Worm (Caenorhabditis elegans) whole organism, young adult: Measurements from ENCODE around the gene elo-5.

Experiments used
- C17E4.6 ChIP-seq: fragments of 200-800 bp; sonication (Bioruptor generic); IDR thresholded peaks from 2 replicates; pipeline ENCODE4 v1.3.6; 2022; ENCODE audit warnings: missing genetic modification reagents, missing genetic modification characterization, missing compliant biosample characterization
- F22D6.2 ChIP-seq: sonication (generic microtip); optimal IDR thresholded peaks from 2 replicates; lab custom pipeline; 2016; ENCODE audit warnings: mild to moderate bottlenecking, missing genetic modification characterization, missing compliant biosample characterization
- F23B12.7 ChIP-seq: sonication (generic microtip); optimal IDR thresholded peaks from 2 replicates; lab custom pipeline; 2017; ENCODE audit warnings: missing genetic modification characterization, mild to moderate bottlenecking, missing compliant biosample characterization, antibody characterized with exemption, moderate library complexity; ENCODE audit not compliant: insufficient read depth
- F33H1.4 ChIP-seq: fragments of 200-800 bp; sonication (Bioruptor generic); IDR thresholded peaks from 2 replicates; pipeline ENCODE4 v1.3.6; 2022; ENCODE audit warnings: missing genetic modification reagents, missing genetic modification characterization, missing compliant biosample characterization
- F39B2.1 ChIP-seq: fragments of 200-800 bp; sonication (Bioruptor generic); IDR thresholded peaks from 2 replicates; pipeline ENCODE4 v1.3.6; 2022; ENCODE audit warnings: missing genetic modification reagents, missing genetic modification characterization, missing compliant biosample characterization
- F52B5.7 ChIP-seq: sonication (generic microtip); optimal IDR thresholded peaks from 2 replicates; lab custom pipeline; 2016; ENCODE audit warnings: mild to moderate bottlenecking, missing genetic modification characterization, missing compliant biosample characterization
- F57A8.1 ChIP-seq: fragments of 200-800 bp; sonication (Bioruptor generic); optimal IDR thresholded peaks from 2 replicates; lab custom pipeline; 2018; ENCODE audit warnings: mild to moderate bottlenecking, missing genetic modification characterization, moderate library complexity, missing compliant biosample characterization
- K12H6.12 ChIP-seq: fragments of 200-800 bp; sonication (Bioruptor generic); optimal IDR thresholded peaks from 2 replicates; lab custom pipeline; 2018; ENCODE audit warnings: mild to moderate bottlenecking, missing genetic modification characterization, missing compliant biosample characterization
- T26A5.8 ChIP-seq: sonication (generic microtip); optimal IDR thresholded peaks from 2 replicates; lab custom pipeline; 2016; ENCODE audit warnings: missing genetic modification characterization, missing compliant biosample characterization
- Y67H2A.10 ChIP-seq: fragments of 200-800 bp; sonication (Bioruptor generic); conservative IDR thresholded peaks from 2 replicates; pipeline ENCODE4 v1.3.6; 2022; ENCODE audit warnings: missing genetic modification reagents, missing genetic modification characterization, missing compliant biosample characterization
- Y79H2A.3 ChIP-seq: fragments of 200-800 bp; sonication (Bioruptor generic); conservative IDR thresholded peaks from 2 replicates; pipeline ENCODE4 v1.3.6; 2022; ENCODE audit warnings: missing genetic modification reagents, missing genetic modification characterization, missing compliant biosample characterization
- Y95B8A.8 ChIP-seq: fragments of 200-800 bp; sonication (Bioruptor generic); IDR thresholded peaks from 2 replicates; pipeline ENCODE4 v1.3.6; 2022; ENCODE audit warnings: missing genetic modification reagents, missing genetic modification characterization, missing compliant biosample characterization
- aptf-2 ChIP-seq: fragments of 200-800 bp; sonication (Bioruptor generic); conservative IDR thresholded peaks from 2 replicates; pipeline ENCODE4 v1.3.6; 2022; ENCODE audit warnings: missing genetic modification reagents, missing genetic modification characterization, missing compliant biosample characterization
- athp-1 ChIP-seq: sonication (generic microtip); optimal IDR thresholded peaks from 2 replicates; lab custom pipeline; 2017; ENCODE audit warnings: mild to moderate bottlenecking, missing genetic modification characterization, missing compliant biosample characterization
- bed-1 ChIP-seq: fragments of 200-800 bp; sonication (Bioruptor generic); IDR thresholded peaks from 2 replicates; pipeline ENCODE4 v1.3.6; 2022; ENCODE audit warnings: missing genetic modification reagents, missing genetic modification characterization, missing compliant biosample characterization
- ccch-3 ChIP-seq: fragments of 200-800 bp; sonication (Bioruptor generic); optimal IDR thresholded peaks from 2 replicates; lab custom pipeline; 2018; ENCODE audit warnings: mild to moderate bottlenecking, missing genetic modification characterization, missing compliant biosample characterization
- ceh-79 ChIP-seq: sonication (generic microtip); optimal IDR thresholded peaks from 2 replicates; lab custom pipeline; 2017; ENCODE audit warnings: mild to moderate bottlenecking, missing genetic modification characterization, missing compliant biosample characterization
- ceh-91 ChIP-seq: fragments of 200-800 bp; sonication (Bioruptor generic); IDR thresholded peaks from 2 replicates; pipeline ENCODE4 v1.3.6; 2022; ENCODE audit warnings: missing genetic modification reagents, missing genetic modification characterization, missing compliant biosample characterization
- chd-7 ChIP-seq: sonication (generic microtip); optimal IDR thresholded peaks from 2 replicates; lab custom pipeline; 2016; ENCODE audit warnings: mild to moderate bottlenecking, missing genetic modification characterization, moderate library complexity, missing compliant biosample characterization
- egl-18 ChIP-seq: fragments of 200-800 bp; sonication (Bioruptor generic); IDR thresholded peaks from 2 replicates; pipeline ENCODE4 v1.3.6; 2022; ENCODE audit warnings: missing genetic modification reagents, missing genetic modification characterization, missing compliant biosample characterization
- fkh-3 ChIP-seq: sonication (generic microtip); optimal IDR thresholded peaks from 2 replicates; lab custom pipeline; 2016; ENCODE audit warnings: mild to moderate bottlenecking, missing genetic modification characterization, missing compliant biosample characterization
- gei-17 ChIP-seq: fragments of 200-800 bp; sonication (Bioruptor generic); optimal IDR thresholded peaks from 2 replicates; lab custom pipeline; 2018; ENCODE audit warnings: mild to moderate bottlenecking, missing genetic modification characterization, missing compliant biosample characterization
- hmg-1.2 ChIP-seq: fragments of 200-800 bp; sonication (Bioruptor generic); IDR thresholded peaks from 2 replicates; pipeline ENCODE4 v1.3.6; 2022; ENCODE audit warnings: missing genetic modification reagents, missing genetic modification characterization, missing compliant biosample characterization
- hrde-1 ChIP-seq: sonication (generic microtip); optimal IDR thresholded peaks from 2 replicates; lab custom pipeline; 2016; ENCODE audit warnings: missing genetic modification characterization, mild to moderate bottlenecking, missing compliant biosample characterization, moderate library complexity, missing genotype, missing genetic modification reagents, borderline replicate concordance
- hsf-1 ChIP-seq: fragments of 200-800 bp; sonication (Bioruptor generic); IDR thresholded peaks from 2 replicates; pipeline ENCODE4 v1.3.6; 2022; ENCODE audit warnings: missing genetic modification reagents, missing genetic modification characterization, missing compliant biosample characterization
- lin-54 ChIP-seq: fragments of 200-800 bp; sonication (Bioruptor generic); optimal IDR thresholded peaks from 2 replicates; lab custom pipeline; 2018; ENCODE audit warnings: mild to moderate bottlenecking, missing genetic modification characterization, missing compliant biosample characterization
- lsy-27 ChIP-seq: sonication (generic microtip); optimal IDR thresholded peaks from 2 replicates; lab custom pipeline; 2017; ENCODE audit warnings: missing genetic modification characterization, mild to moderate bottlenecking, missing compliant biosample characterization, antibody characterized with exemption, missing genotype, borderline replicate concordance; ENCODE audit not compliant: insufficient read depth
- madf-3 ChIP-seq: fragments of 200-800 bp; sonication (Bioruptor generic); IDR thresholded peaks from 2 replicates; pipeline ENCODE4 v1.3.6; 2022; ENCODE audit warnings: missing genetic modification reagents, missing genetic modification characterization, missing compliant biosample characterization
- mcd-1 ChIP-seq: fragments of 200-800 bp; sonication (Bioruptor generic); IDR thresholded peaks from 2 replicates; pipeline ENCODE4 v1.3.6; 2022; ENCODE audit warnings: missing genetic modification reagents, missing genetic modification characterization, missing compliant biosample characterization
- mel-28 ChIP-seq: sonication (generic microtip); optimal IDR thresholded peaks from 2 replicates; lab custom pipeline; 2016; ENCODE audit warnings: borderline replicate concordance, mild to moderate bottlenecking, missing genetic modification characterization, missing compliant biosample characterization
- nfya-2 ChIP-seq: fragments of 200-800 bp; sonication (Bioruptor generic); IDR thresholded peaks from 2 replicates; pipeline ENCODE4 v1.3.6; 2022; ENCODE audit warnings: missing genetic modification reagents, missing genetic modification characterization, missing compliant biosample characterization
- nfyb-1 ChIP-seq: fragments of 200-800 bp; sonication (Bioruptor generic); IDR thresholded peaks from 2 replicates; pipeline ENCODE4 v1.3.6; 2022; ENCODE audit warnings: missing genetic modification reagents, missing genetic modification characterization, missing compliant biosample characterization
- nhr-120 ChIP-seq: fragments of 200-800 bp; sonication (Bioruptor generic); IDR thresholded peaks from 2 replicates; pipeline ENCODE4 v1.3.6; 2022; ENCODE audit warnings: missing genetic modification characterization, missing compliant biosample characterization
- nhr-80 ChIP-seq: sonication (generic microtip); optimal IDR thresholded peaks from 2 replicates; lab custom pipeline; 2016; ENCODE audit warnings: missing genetic modification characterization, missing compliant biosample characterization
- nhr-90 ChIP-seq: sonication (generic microtip); optimal IDR thresholded peaks from 2 replicates; lab custom pipeline; 2016; ENCODE audit warnings: missing genotype, mild to moderate bottlenecking, missing genetic modification characterization, missing compliant biosample characterization
- rec-8 ChIP-seq, 2 experiments: sonication (generic microtip); optimal IDR thresholded peaks; 2 replicates each; lab custom pipeline; 2016; ENCODE audit warnings: mild to moderate bottlenecking in 2 of 2, missing genetic modification characterization in 2 of 2, missing genetic modification reagents in 2 of 2, missing genotype in 2 of 2, missing biosample characterization in 1 of 2, missing compliant biosample characterization in 1 of 2, moderate library complexity in 1 of 2
- sdz-38 ChIP-seq: sonication (generic microtip); optimal IDR thresholded peaks from 2 replicates; lab custom pipeline; 2016; ENCODE audit warnings: missing genotype, missing genetic modification characterization, missing compliant biosample characterization
- snpc-1.3 ChIP-seq: sonication (generic microtip); optimal IDR thresholded peaks from 2 replicates; lab custom pipeline; 2017; ENCODE audit warnings: missing genetic modification characterization, mild to moderate bottlenecking, missing compliant biosample characterization, antibody characterized with exemption, moderate library complexity, missing genotype, missing genetic modification reagents; ENCODE audit not compliant: insufficient read depth
- snpc-3.4 ChIP-seq: sonication (generic microtip); optimal IDR thresholded peaks from 2 replicates; lab custom pipeline; 2017; ENCODE audit warnings: missing genetic modification characterization, mild to moderate bottlenecking, missing compliant biosample characterization, antibody characterized with exemption, moderate library complexity, missing genotype, missing genetic modification reagents
- snpc-4 ChIP-seq, 5 experiments: fragments of 150-350 bp in 1 of 5; sonication (generic microtip) in 4 of 5; optimal IDR thresholded peaks; 2 replicates each; lab custom pipeline; 2014 to 2018; ENCODE audit warnings: missing genetic modification characterization in 5 of 5, missing biosample characterization in 3 of 5, antibody characterized with exemption in 2 of 5, mild to moderate bottlenecking in 2 of 5, missing compliant biosample characterization in 2 of 5, missing genotype in 2 of 5, moderate library complexity in 2 of 5, missing genetic modification reagents in 1 of 5
- somi-1 ChIP-seq: fragments of 200-800 bp; sonication (Bioruptor generic); optimal IDR thresholded peaks from 2 replicates; lab custom pipeline; 2018; ENCODE audit warnings: mild to moderate bottlenecking, missing genetic modification characterization, missing compliant biosample characterization
- tbp1 ChIP-seq: fragments of 200-800 bp; sonication (Bioruptor generic); optimal IDR thresholded peaks from 2 replicates; lab custom pipeline; 2018; ENCODE audit warnings: mild to moderate bottlenecking, missing genetic modification characterization, missing compliant biosample characterization
- tbx-9 ChIP-seq: sonication (generic microtip); optimal IDR thresholded peaks from 2 replicates; lab custom pipeline; 2016; ENCODE audit warnings: borderline replicate concordance, missing genetic modification characterization, inconsistent platforms, missing compliant biosample characterization
- xnd-1 ChIP-seq: sonication (generic microtip); optimal IDR thresholded peaks from 2 replicates; lab custom pipeline; 2016; ENCODE audit warnings: missing genotype, missing genetic modification reagents, missing genetic modification characterization, missing compliant biosample characterization
- zim-3 ChIP-seq: sonication (generic microtip); optimal IDR thresholded peaks from 2 replicates; lab custom pipeline; 2017; ENCODE audit warnings: mild to moderate bottlenecking, missing genetic modification characterization, moderate library complexity, missing compliant biosample characterization
- ztf-26 ChIP-seq: sonication (generic microtip); optimal IDR thresholded peaks from 2 replicates; lab custom pipeline; 2017; ENCODE audit warnings: missing genetic modification characterization, missing compliant biosample characterization
- ztf-28 ChIP-seq: fragments of 200-800 bp; sonication (Bioruptor generic); IDR thresholded peaks from 2 replicates; pipeline ENCODE4 v1.3.6; 2022; ENCODE audit warnings: missing genetic modification reagents, missing genetic modification characterization, missing compliant biosample characterization
- ztf-3 ChIP-seq: fragments of 200-800 bp; sonication (Bioruptor generic); optimal IDR thresholded peaks from 2 replicates; lab custom pipeline; 2018; ENCODE audit warnings: mild to moderate bottlenecking, missing genetic modification characterization, missing compliant biosample characterization

elo-5 gene

ce11 chrIV:5334518-5334917 is 42.4 kb downstream of the elo-5 start (continued):
- TF ChIP-seq hsf-1 (GFP tag; lab: Robert Waterston, UW) (no peak), snpc-3.4 (tag; lab: Kevin White, UChicago) (peak; percentile 24), nhr-120 (GFP tag; lab: Robert Waterston, UW) (no peak), F57A8.1 (GFP tag; lab: Kevin White, UChicago) (no peak), ztf-3 (no peak), ccch-3 (GFP tag; lab: Kevin White, UChicago) (no peak), nhr-90 (tag; lab: Kevin White, UChicago) (no peak), gei-17 (no peak), nfyb-1 (GFP tag; lab: Robert Waterston, UW) (peak; percentile 77), fkh-3 (tag; lab: Kevin White, UChicago) (no peak), athp-1 (tag; lab: Kevin White, UChicago) (peak; percentile 31), F39B2.1 (no peak), somi-1 (no peak), madf-3 (GFP tag; lab: Robert Waterston, UW) (no peak), T26A5.8 (tag; lab: Kevin White, UChicago) (no peak), tbx-9 (tag; lab: Kevin White, UChicago) (no peak), mel-28 (tag; lab: Kevin White, UChicago) (no peak), rec-8 (tag; optimal IDR thresholded peaks at IDR 0.05; lab: Kevin White, UChicago) (peak in 1 of 2 experiments; percentile 18), bed-1 (GFP tag; lab: Robert Waterston, UW) (no peak), lin-54 (GFP tag; lab: Kevin White, UChicago) (no peak), hmg-1.2 (GFP tag; lab: Robert Waterston, UW) (peak; percentile 60), F22D6.2 (no peak), xnd-1 (tag; lab: Kevin White, UChicago) (no peak), F23B12.7 (tag; lab: Kevin White, UChicago) (peak; percentile 89), K12H6.12 (tag; lab: Kevin White, UChicago) (no peak), Y79H2A.3 (GFP tag; lab: Robert Waterston, UW) (no peak), aptf-2 (GFP tag; lab: Robert Waterston, UW) (no peak), zim-3 (no peak), ceh-79 (tag; lab: Kevin White, UChicago) (no peak), mcd-1 (GFP tag; lab: Robert Waterston, UW) (no peak), snpc-1.3 (tag; lab: Kevin White, UChicago) (peak; percentile 77), tbp1 (GFP tag; lab: Kevin White, UChicago) (peak; percentile 96), ztf-28 (GFP tag; lab: Robert Waterston, UW) (no peak), nhr-80 (peak; percentile 24), nfya-2 (no peak), snpc-4 (GFP tag; optimal IDR thresholded peaks at IDR 0.05; lab: Kevin White, UChicago) (peak; percentile 77), snpc-4 (tag; optimal IDR thresholded peaks at IDR 0.05; lab: Kevin White, UChicago) (peak; percentile 46 to 93 (median 92)), sdz-38 (tag; lab: Kevin White, UChicago) (no peak), F52B5.7 (no peak), egl-18 (GFP tag; lab: Robert Waterston, UW) (no peak), hrde-1 (no peak), C17E4.6 (GFP tag; lab: Robert Waterston, UW) (no peak), ceh-91 (GFP tag; lab: Robert Waterston, UW) (no peak), Y67H2A.10 (no peak), F33H1.4 (GFP tag; lab: Robert Waterston, UW) (peak; percentile 17), ztf-26 (tag; lab: Kevin White, UChicago) (peak; percentile 21), chd-7 (no peak), lsy-27 (tag; lab: Kevin White, UChicago) (peak; percentile 36), Y95B8A.8 (GFP tag; lab: Robert Waterston, UW) (no peak)
